Fruit fly (Drosophila melanogaster) whole organism, embryonic: Measurements from ENCODE around the gene Adgf-D.

Experiments
- B-H1 ChIP-seq: fragments of 200-800 bp; sonication (Bioruptor generic); IDR thresholded peaks from 3 replicates; pipeline ENCODE4 v1.3.6; 2022; ENCODE audit warnings: missing biosample characterization, missing genetic modification characterization
- BEAF-32 ChIP-seq: fragments of 200-800 bp; sonication (Bioruptor generic); optimal IDR thresholded peaks from 3 replicates; lab custom pipeline; 2017; ENCODE audit warnings: missing biosample characterization, missing genetic modification characterization, mild to moderate bottlenecking, moderate library complexity, missing genetic modification reagents
- Bteb2 ChIP-seq: fragments of 200-800 bp; sonication (Bioruptor generic); optimal IDR thresholded peaks from 2 replicates; lab custom pipeline; 2016; ENCODE audit warnings: missing biosample characterization, missing genetic modification characterization
- CG10654 ChIP-seq: fragments of 200-800 bp; sonication (Bioruptor generic); optimal IDR thresholded peaks from 2 replicates; lab custom pipeline; 2016; ENCODE audit warnings: missing biosample characterization, missing genetic modification characterization
- CG11695 ChIP-seq: fragments of 200-800 bp; sonication (Bioruptor generic); IDR thresholded peaks from 3 replicates; pipeline ENCODE4 v1.3.6; 2022; ENCODE audit warnings: missing biosample characterization, missing genetic modification characterization
- CG12659 ChIP-seq: fragments of 200-800 bp; sonication (Bioruptor generic); optimal IDR thresholded peaks from 3 replicates; lab custom pipeline; 2017; ENCODE audit warnings: mild to moderate bottlenecking, missing biosample characterization, missing genetic modification reagents, missing genetic modification characterization
- CG15269 ChIP-seq: fragments of 200-800 bp; sonication (Bioruptor generic); optimal IDR thresholded peaks from 2 replicates; lab custom pipeline; 2018; ENCODE audit warnings: missing biosample characterization, mild to moderate bottlenecking, missing genetic modification characterization, moderate library complexity
- CG16779 ChIP-seq: fragments of 200-800 bp; sonication (Bioruptor generic); IDR thresholded peaks from 2 replicates; pipeline ENCODE4 v1.3.6; 2022; ENCODE audit warnings: missing biosample characterization, missing genetic modification characterization
- CG16813 ChIP-seq: fragments of 200-800 bp; sonication (Bioruptor generic); IDR thresholded peaks from 3 replicates; pipeline ENCODE4 v1.3.6; 2022; ENCODE audit warnings: missing biosample characterization, missing genetic modification characterization; ENCODE audit not compliant: partially characterized antibody
- CG17186 ChIP-seq: fragments of 200-800 bp; sonication (Bioruptor generic); optimal IDR thresholded peaks from 3 replicates; lab custom pipeline; 2017; ENCODE audit warnings: missing biosample characterization, missing genetic modification reagents, missing genetic modification characterization
- CG17361 ChIP-seq: fragments of 200-800 bp; sonication (Bioruptor generic); IDR thresholded peaks from 3 replicates; pipeline ENCODE4 v1.3.6; 2022; ENCODE audit warnings: missing biosample characterization, missing genetic modification characterization
- CG30431 ChIP-seq: fragments of 200-800 bp; sonication (Bioruptor generic); optimal IDR thresholded peaks from 2 replicates; lab custom pipeline; 2017; ENCODE audit warnings: missing biosample characterization, missing genetic modification characterization
- CG4404 ChIP-seq: fragments of 200-800 bp; sonication (Bioruptor generic); IDR thresholded peaks from 2 replicates; pipeline ENCODE4 v1.3.6; 2022; ENCODE audit warnings: missing biosample characterization, missing genetic modification characterization
- CG6254 ChIP-seq: fragments of 200-800 bp; sonication (Bioruptor generic); optimal IDR thresholded peaks from 3 replicates; lab custom pipeline; 2017; ENCODE audit warnings: mild to moderate bottlenecking, missing biosample characterization, missing genetic modification reagents, missing genetic modification characterization
- CG7786 ChIP-seq: fragments of 200-800 bp; sonication (Bioruptor generic); optimal IDR thresholded peaks from 2 replicates; lab custom pipeline; 2016; ENCODE audit warnings: missing biosample characterization, missing genetic modification characterization
- CG8944 ChIP-seq: fragments of 200-800 bp; sonication (Bioruptor generic); optimal IDR thresholded peaks from 3 replicates; lab custom pipeline; 2016; ENCODE audit warnings: missing biosample characterization, missing genetic modification characterization
- CG9215 ChIP-seq: fragments of 200-800 bp; sonication (Bioruptor generic); IDR thresholded peaks from 2 replicates; pipeline ENCODE4 v1.3.6; 2022; ENCODE audit warnings: missing biosample characterization, missing genetic modification characterization
- CG9932 ChIP-seq: fragments of 200-800 bp; sonication (Bioruptor generic); IDR thresholded peaks from 2 replicates; pipeline ENCODE4 v1.3.6; 2022; ENCODE audit warnings: missing biosample characterization, missing genetic modification characterization
- D19B ChIP-seq: fragments of 200-800 bp; sonication (Bioruptor generic); optimal IDR thresholded peaks from 2 replicates; lab custom pipeline; 2017; ENCODE audit warnings: missing biosample characterization, mild to moderate bottlenecking, missing genetic modification characterization
- Deaf1 ChIP-seq: fragments of 200-800 bp; optimal IDR thresholded peaks from 3 replicates; lab custom pipeline; 2019; ENCODE audit warnings: missing biosample characterization, mild to moderate bottlenecking, missing genetic modification characterization, moderate library complexity
- Gug ChIP-seq: fragments of 200-800 bp; sonication (Bioruptor generic); IDR thresholded peaks from 4 replicates; pipeline ENCODE4 v1.3.6; 2022; ENCODE audit warnings: missing biosample characterization, missing genetic modification characterization
- HLH4C ChIP-seq: fragments of 200-800 bp; sonication (Bioruptor generic); IDR thresholded peaks from 3 replicates; pipeline ENCODE4 v1.3.6; 2022; ENCODE audit warnings: missing biosample characterization, missing genetic modification characterization; ENCODE audit not compliant: partially characterized antibody
- MBD-R2 ChIP-seq: fragments of 200-800 bp; sonication (Bioruptor generic); IDR thresholded peaks from 2 replicates; pipeline ENCODE4 v1.3.6; 2022; ENCODE audit warnings: missing biosample characterization, missing genetic modification characterization
- Nf-YB ChIP-seq: fragments of 200-800 bp; sonication (Bioruptor generic); optimal IDR thresholded peaks from 3 replicates; lab custom pipeline; 2019; ENCODE audit warnings: missing biosample characterization, mild to moderate bottlenecking, missing genetic modification characterization, moderate library complexity
- PHDP ChIP-seq: fragments of 200-800 bp; sonication (Bioruptor generic); optimal IDR thresholded peaks from 3 replicates; lab custom pipeline; 2018; ENCODE audit warnings: missing biosample characterization, mild to moderate bottlenecking, missing genetic modification characterization, moderate library complexity
- Rx ChIP-seq: fragments of 200-800 bp; sonication (Bioruptor generic); IDR thresholded peaks from 2 replicates; pipeline ENCODE4 v1.3.6; 2022; ENCODE audit warnings: missing biosample characterization, missing genetic modification characterization
- Sry-δ ChIP-seq: fragments of 200-800 bp; sonication (Bioruptor generic); optimal IDR thresholded peaks from 2 replicates; lab custom pipeline; 2016; ENCODE audit warnings: missing biosample characterization, missing genetic modification characterization
- Ssrp ChIP-seq: fragments of 200-800 bp; sonication (Bioruptor generic); optimal IDR thresholded peaks from 2 replicates; lab custom pipeline; 2018; ENCODE audit warnings: missing biosample characterization, mild to moderate bottlenecking, missing genetic modification characterization, moderate library complexity
- Taf1 ChIP-seq: fragments of 200-800 bp; sonication (Bioruptor generic); IDR thresholded peaks from 2 replicates; pipeline ENCODE4 v1.3.6; 2022; ENCODE audit warnings: missing biosample characterization, missing genetic modification characterization
- Xrp1 ChIP-seq: fragments of 200-800 bp; sonication (Bioruptor generic); IDR thresholded peaks from 2 replicates; pipeline ENCODE4 v1.3.6; 2022; ENCODE audit warnings: missing biosample characterization, missing genetic modification characterization
- bowl ChIP-seq: fragments of 200-800 bp; sonication (Bioruptor generic); IDR thresholded peaks from 2 replicates; pipeline ENCODE4 v1.3.6; 2022; ENCODE audit warnings: missing biosample characterization, missing genetic modification characterization
- fd64A ChIP-seq: fragments of 200-800 bp; sonication (Bioruptor generic); optimal IDR thresholded peaks from 3 replicates; lab custom pipeline; 2018; ENCODE audit warnings: missing biosample characterization, mild to moderate bottlenecking, missing genetic modification characterization
- inv ChIP-seq: fragments of 200-800 bp; sonication (Bioruptor generic); IDR thresholded peaks from 2 replicates; pipeline ENCODE4 v1.3.6; 2022; ENCODE audit warnings: missing biosample characterization, missing genetic modification characterization; ENCODE audit not compliant: partially characterized antibody
- lab ChIP-seq: fragments of 200-800 bp; sonication (Bioruptor generic); optimal IDR thresholded peaks from 3 replicates; lab custom pipeline; 2017; ENCODE audit warnings: missing biosample characterization, missing genetic modification characterization, mild to moderate bottlenecking, moderate library complexity, missing genetic modification reagents
- nerfin-2 ChIP-seq: fragments of 200-800 bp; sonication (Bioruptor generic); IDR thresholded peaks from 2 replicates; pipeline ENCODE4 v1.3.6; 2022; ENCODE audit warnings: missing biosample characterization, missing genetic modification characterization; ENCODE audit not compliant: partially characterized antibody
- odd ChIP-seq: fragments of 200-800 bp; sonication (Bioruptor generic); optimal IDR thresholded peaks from 2 replicates; lab custom pipeline; 2017; ENCODE audit warnings: missing biosample characterization, mild to moderate bottlenecking, missing genetic modification characterization
- peb ChIP-seq: fragments of 200-800 bp; sonication (Bioruptor generic); IDR thresholded peaks from 2 replicates; pipeline ENCODE4 v1.3.6; 2022; ENCODE audit warnings: missing biosample characterization, missing genetic modification characterization
- pho ChIP-seq: fragments of 200-800 bp; sonication (Bioruptor generic); optimal IDR thresholded peaks from 2 replicates; lab custom pipeline; 2016; ENCODE audit warnings: missing biosample characterization, missing genetic modification characterization
- pros ChIP-seq: fragments of 200-800 bp; sonication (Bioruptor generic); optimal IDR thresholded peaks from 3 replicates; lab custom pipeline; 2019; ENCODE audit warnings: missing biosample characterization, mild to moderate bottlenecking, missing genetic modification characterization, moderate library complexity
- schlank ChIP-seq: fragments of 200-800 bp; sonication (Bioruptor generic); optimal IDR thresholded peaks from 2 replicates; lab custom pipeline; 2018; ENCODE audit warnings: missing biosample characterization, mild to moderate bottlenecking, missing genetic modification characterization
- seq ChIP-seq: fragments of 200-800 bp; sonication (Bioruptor generic); IDR thresholded peaks from 2 replicates; pipeline ENCODE4 v1.3.6; 2022; ENCODE audit warnings: missing biosample characterization, missing genetic modification characterization
- ssp ChIP-seq: fragments of 200-800 bp; sonication (Bioruptor generic); IDR thresholded peaks from 2 replicates; pipeline ENCODE4 v1.3.6; 2022; ENCODE audit warnings: missing biosample characterization, missing genetic modification characterization
- stwl ChIP-seq: fragments of 200-800 bp; sonication (Bioruptor generic); optimal IDR thresholded peaks from 3 replicates; lab custom pipeline; 2018; ENCODE audit warnings: missing biosample characterization, mild to moderate bottlenecking, missing genetic modification characterization, moderate library complexity
- tin ChIP-seq: fragments of 200-800 bp; sonication (Bioruptor generic); optimal IDR thresholded peaks from 3 replicates; lab custom pipeline; 2016; ENCODE audit warnings: missing biosample characterization, missing genetic modification characterization
- toy ChIP-seq: fragments of 200-800 bp; sonication (Bioruptor generic); IDR thresholded peaks from 2 replicates; pipeline ENCODE4 v1.3.6; 2022; ENCODE audit warnings: missing biosample characterization, missing genetic modification characterization
- tup ChIP-seq: fragments of 200-800 bp; sonication (Bioruptor generic); optimal IDR thresholded peaks from 2 replicates; lab custom pipeline; 2016; ENCODE audit warnings: missing biosample characterization, mild to moderate bottlenecking, missing genetic modification characterization, moderate library complexity

Gene Adgf-D

DNA sequence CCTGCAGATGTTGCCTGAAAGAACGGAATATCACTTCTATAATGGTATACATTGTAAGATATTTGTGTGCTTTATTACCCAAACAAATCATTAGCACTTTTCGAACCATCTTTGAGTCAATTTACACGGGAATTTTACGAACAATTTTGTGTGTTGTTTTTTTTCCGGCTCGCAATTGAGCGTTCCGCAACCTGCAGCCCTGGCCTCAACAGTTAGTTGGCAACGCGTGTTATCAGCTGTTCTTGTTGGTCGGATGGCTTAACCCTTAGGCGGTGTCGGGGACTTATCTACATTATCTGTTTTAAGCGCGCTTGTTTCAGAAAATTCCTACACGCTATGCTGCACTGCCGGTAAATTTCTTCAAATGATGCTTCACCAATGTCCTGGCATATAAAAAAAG, 5.4 kb upstream of the Adgf-D start (continued):
- TF ChIP-seq inv (GFP tag; lab: Robert Waterston, UW) (no peak), CG9932 (GFP tag; lab: Robert Waterston, UW) (peak; percentile 56), CG7786 (GFP tag; lab: Kevin White, UChicago) (no peak), CG17186 (peak; percentile 39), CG8944 (GFP tag; lab: Kevin White, UChicago) (no peak), CG17361 (GFP tag; lab: Robert Waterston, UW) (no peak), Ssrp (no peak), D19B (GFP tag; lab: Kevin White, UChicago) (no peak), seq (no peak), nerfin-2 (GFP tag; lab: Robert Waterston, UW) (peak; percentile 12; the same call in 1 of the 2 replicates), CG16813 (no peak), schlank (tag; lab: Kevin White, UChicago) (no peak), Sry-δ (peak; percentile 23), toy (no peak), Taf1 (GFP tag; lab: Robert Waterston, UW) (no peak), Rx (GFP tag; lab: Robert Waterston, UW) (no peak), tin (no peak), CG11695 (no peak), Deaf1 (no peak), CG15269 (no peak)

- TF ChIP-seq CG4404 (GFP tag; lab: Robert Waterston, UW), result no peak
- TF ChIP-seq Nf-YB (GFP tag; lab: Kevin White, UChicago), result no peak
- TF ChIP-seq lab (GFP tag; lab: Kevin White, UChicago), result no peak
- TF ChIP-seq CG10654 (GFP tag; lab: Kevin White, UChicago), result no peak
- no peak for TF ChIP-seq PHDP (tag; lab: Kevin White, UChicago)
- no peak for TF ChIP-seq B-H1
- no peak for TF ChIP-seq Taf1 (GFP tag; lab: Robert Waterston, UW)
- no peak for TF ChIP-seq BEAF-32 (GFP tag; lab: Kevin White, UChicago)
- no peak for TF ChIP-seq CG12659
- no peak for TF ChIP-seq CG30431
- no peak for TF ChIP-seq stwl (tag; lab: Kevin White, UChicago)
- TF ChIP-seq MBD-R2 (GFP tag; lab: Robert Waterston, UW), result no peak
These were observed 4.6 kb upstream of the Adgf-D start, which contains the start of gene Argp for dm6 chr3R:13709839-13710238. Gene Argp (minus strand): TSS chr3R:13709939.

DNA sequence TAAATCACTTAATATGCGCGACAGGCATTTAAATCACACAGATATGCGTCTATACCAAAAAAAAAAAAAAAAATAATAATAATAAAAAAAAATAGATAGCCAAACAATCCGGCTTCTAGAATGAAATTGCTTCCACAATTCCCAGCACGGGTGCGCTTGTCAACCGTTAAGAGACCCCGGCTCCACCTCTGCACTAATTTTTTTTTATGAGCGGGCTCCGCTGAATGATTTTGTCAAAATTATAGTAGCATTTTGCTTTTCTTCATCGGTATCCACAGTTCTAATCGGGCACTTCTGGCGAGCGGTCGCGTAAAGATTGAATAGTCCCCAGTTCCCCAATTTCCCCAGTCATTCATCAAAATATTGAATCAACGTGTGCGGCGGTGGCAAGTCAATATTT, 1.3 kb upstream of the Adgf-D start, which contains the start of gene Adgf-C:
Gene Adgf-C (plus strand): TSS at position 301 of the 400 bp plus-strand sequence.
- TF ChIP-seq Xrp1 (GFP tag; lab: Robert Waterston, UW) (no peak), CG6254 (GFP tag; lab: Kevin White, UChicago) (no peak), pho (GFP tag; lab: Kevin White, UChicago) (no peak), pros (no peak), CG17361 (GFP tag; lab: Robert Waterston, UW) (no peak), bowl (no peak), tup (GFP tag; lab: Kevin White, UChicago) (no peak), odd (no peak), CG9215 (GFP tag; lab: Robert Waterston, UW) (no peak), peb (GFP tag; lab: Robert Waterston, UW) (no peak), ssp (GFP tag; lab: Robert Waterston, UW) (no peak), MBD-R2 (GFP tag; lab: Robert Waterston, UW) (no peak), fd64A (GFP tag; lab: Kevin White, UChicago) (no peak), HLH4C (GFP tag; lab: Robert Waterston, UW) (no peak), Gug (GFP tag; lab: Robert Waterston, UW) (no peak), Bteb2 (GFP tag; lab: Kevin White, UChicago) (no peak), CG16779 (GFP tag; lab: Robert Waterston, UW) (no peak)
